Fruit fly (Drosophila melanogaster): ENCODE results near the gene CG32269.

Gene CG32269

dm6 chr3L:3222643-3223389, 14.0 kb upstream of the CG32269 start, which contains the start of the genes RpL28 and eIF1 (continued):
- TF ChIP-seq bcd (GFP tag; optimal IDR thresholded peaks at IDR 0.05) = peak; percentile 97
- TF ChIP-seq CG3407 (GFP tag; optimal IDR thresholded peaks at IDR 0.05) = peak; percentile 92
- peak; percentile 90 for TF ChIP-seq CG4707 (GFP tag; optimal IDR thresholded peaks at IDR 0.05)
- peak; percentile 84 for TF ChIP-seq HmgZ (tag; optimal IDR thresholded peaks at IDR 0.05)
- TF ChIP-seq CG8290 (GFP tag; optimal IDR thresholded peaks at IDR 0.05) = peak; percentile 93
- TF ChIP-seq CG8290 (tag; optimal IDR thresholded peaks at IDR 0.05) = peak; percentile 89 to 97
- peak; percentile 77 for TF ChIP-seq CG2120 (GFP tag; optimal IDR thresholded peaks at IDR 0.05)
- TF ChIP-seq lbe (GFP tag; optimal IDR thresholded peaks at IDR 0.05) = peak; percentile 86
- peak; percentile 66 for TF ChIP-seq CG4404 (GFP tag; IDR thresholded peaks at IDR 0.05)
- 0 out of 2 replicates have a peak, but pooled peaks have one; percentile 17 for TF ChIP-seq dimm (GFP tag; IDR thresholded peaks at IDR 0.05)
- peak; percentile 98 for TF ChIP-seq MTF-1 (GFP tag; optimal IDR thresholded peaks at IDR 0.05; ENCODE audit: borderline replicate concordance)
- peak; percentile 93 for TF ChIP-seq CG15011 (GFP tag; optimal IDR thresholded peaks at IDR 0.05)
- peak; percentile 88 for TF ChIP-seq CG9817 (tag; optimal IDR thresholded peaks at IDR 0.05)
- TF ChIP-seq CG17359 (tag; optimal IDR thresholded peaks at IDR 0.05) = peak; percentile 86
- peak; percentile 99 for TF ChIP-seq Med (GFP tag)
- TF ChIP-seq CG8089 (GFP tag; optimal IDR thresholded peaks at IDR 0.05) = peak; percentile 93
- TF ChIP-seq CG2199 (GFP tag; IDR thresholded peaks at IDR 0.05) = peak; percentile 85; the same call in 2 of the 3 replicates
- peak; percentile 71 for TF ChIP-seq CG7372 (GFP tag; IDR thresholded peaks at IDR 0.05)
- peak; percentile 73 for TF ChIP-seq E2f2 (GFP tag; IDR thresholded peaks at IDR 0.05)
- peak; percentile 83 for TF ChIP-seq CG18011 (GFP tag; optimal IDR thresholded peaks at IDR 0.05)
- no peak for TF ChIP-seq Dip2 (GFP tag; IDR thresholded peaks at IDR 0.05)
- peak; percentile 83 for TF ChIP-seq grn (GFP tag; optimal IDR thresholded peaks at IDR 0.05)
- peak; percentile 96 for TF ChIP-seq Meics (GFP tag; optimal IDR thresholded peaks at IDR 0.05)
- peak; percentile 78 for TF ChIP-seq amos (GFP tag; IDR thresholded peaks at IDR 0.05; ENCODE audit: partially characterized antibody)
- peak; percentile 48 for TF ChIP-seq CG14667 (GFP tag; IDR thresholded peaks at IDR 0.05)
- peak; percentile 86 for TF ChIP-seq CG9437 (GFP tag; optimal IDR thresholded peaks at IDR 0.05)
- TF ChIP-seq pho (GFP tag; optimal IDR thresholded peaks at IDR 0.05) = peak; percentile 88
- peak; percentile 59 for TF ChIP-seq D19A (tag; optimal IDR thresholded peaks at IDR 0.05)
- TF ChIP-seq Sry-β (GFP tag; optimal IDR thresholded peaks at IDR 0.05) = peak; percentile 66
- peak; percentile 64 for TF ChIP-seq CG7357 (GFP tag; IDR thresholded peaks at IDR 0.05)
- TF ChIP-seq CG12219 (GFP tag; optimal IDR thresholded peaks at IDR 0.05) = peak; percentile 87
- peak; percentile 91 for TF ChIP-seq vvl (GFP tag; IDR thresholded peaks at IDR 0.05)
- peak; percentile 92 for TF ChIP-seq Vsx1 (GFP tag; optimal IDR thresholded peaks at IDR 0.05)
- peak; percentile 60; the same call in 1 of the 3 replicates for TF ChIP-seq jigr1 (GFP tag; IDR thresholded peaks at IDR 0.05)
- peak; percentile 73 for TF ChIP-seq Abd-B (GFP tag; optimal IDR thresholded peaks at IDR 0.05)
- TF ChIP-seq exex (tag; optimal IDR thresholded peaks at IDR 0.05) = peak; percentile 53
- peak; percentile 85 for TF ChIP-seq ems (GFP tag; optimal IDR thresholded peaks at IDR 0.05)
- TF ChIP-seq rib (GFP tag; IDR thresholded peaks at IDR 0.05) = 0 out of 2 replicates have a peak, but pooled peaks have one; percentile 28
- TF ChIP-seq phol (tag; optimal IDR thresholded peaks at IDR 0.05) = peak; percentile 99
- TF ChIP-seq CG7928 (GFP tag; optimal IDR thresholded peaks at IDR 0.05) = peak; percentile 73
- TF ChIP-seq pita (GFP tag; optimal IDR thresholded peaks at IDR 0.05) = no peak
- TF ChIP-seq HLH54F (GFP tag; optimal IDR thresholded peaks at IDR 0.05) = peak; percentile 92
- TF ChIP-seq trh (GFP tag; optimal IDR thresholded peaks at IDR 0.05) = peak; percentile 94
- TF ChIP-seq Xrp1 (GFP tag; IDR thresholded peaks at IDR 0.05) = peak; percentile 39; the same call in 1 of the 2 replicates
- TF ChIP-seq onecut (GFP tag; IDR thresholded peaks at IDR 0.05) = peak; percentile 89
- TF ChIP-seq CG7839 (tag; optimal IDR thresholded peaks at IDR 0.05) = peak; percentile 84
- peak; percentile 83 for TF ChIP-seq grau (tag; optimal IDR thresholded peaks at IDR 0.05)
- TF ChIP-seq CG10267 (tag; optimal IDR thresholded peaks at IDR 0.05) = peak; percentile 86
- TF ChIP-seq Sin3A (optimal IDR thresholded peaks at IDR 0.05) = peak; percentile 94
- peak; percentile 83 for TF ChIP-seq CG18476 (GFP tag; optimal IDR thresholded peaks at IDR 0.05)
